Worm (Caenorhabditis elegans): ENCODE data around the gene ifg-1.

- TF ChIP-seq lsy-2 (tag; optimal IDR thresholded peaks at IDR 0.05) (no peak), drap-1 (GFP tag; optimal IDR thresholded peaks at IDR 0.05) (no peak), nhr-12 (tag; optimal IDR thresholded peaks at IDR 0.05) (no peak), lin-13 (tag; optimal IDR thresholded peaks at IDR 0.05) (no peak), snpc-4 (tag; optimal IDR thresholded peaks at IDR 0.05) (no peak), ztf-11 (tag; optimal IDR thresholded peaks at IDR 0.05) (no peak), ceh-43 (GFP tag; optimal IDR thresholded peaks at IDR 0.05) (no peak), unc-62 (GFP tag; optimal IDR thresholded peaks at IDR 0.05) (no peak), pha-4 (tag; optimal IDR thresholded peaks at IDR 0.05) (no peak), nhr-28 (tag; optimal IDR thresholded peaks at IDR 0.05) (no peak), unc-39 (tag; optimal IDR thresholded peaks at IDR 0.05) (no peak)
Observed at ce11 chrII:8187516-8187915, 29.5 kb upstream of the ifg-1 start.
